Worm (Caenorhabditis elegans) whole organism, dauer: ENCODE results near the gene ptrn-1.

ENCODE experiments used
- unc-62 ChIP-seq: sonication (generic microtip); optimal IDR thresholded peaks from 2 replicates; lab custom pipeline; 2017; ENCODE audit warnings: missing biosample characterization, missing genetic modification reagents, missing genetic modification characterization

ptrn-1 gene

ce11 chrX:16976043-16976442 is 54.0 kb downstream of the ptrn-1 start, which contains the start of gene F52G3.5:
Gene F52G3.5 (minus strand): TSS chrX:16976143.
- no peak for TF ChIP-seq unc-62 (GFP tag; lab: Kevin White, UChicago)
